Worm (Caenorhabditis elegans): ENCODE measurements around the gene dpy-13.

- no peak for TF ChIP-seq ama-1 (optimal IDR thresholded peaks at IDR 0.05)
- TF ChIP-seq gmeb-1 (tag; optimal IDR thresholded peaks at IDR 0.05): no peak
- no peak for TF ChIP-seq mab-5 (tag; optimal IDR thresholded peaks at IDR 0.05)
- TF ChIP-seq alr-1 (tag; optimal IDR thresholded peaks at IDR 0.05): no peak
- TF ChIP-seq nhr-10 (tag; optimal IDR thresholded peaks at IDR 0.05): no peak
- no peak for TF ChIP-seq skn-1 (tag; optimal IDR thresholded peaks at IDR 0.05)
- no peak for TF ChIP-seq nhr-23 (tag; optimal IDR thresholded peaks at IDR 0.05)
- no peak for TF ChIP-seq lsy-2 (tag; optimal IDR thresholded peaks at IDR 0.05)
- TF ChIP-seq elt-3 (tag; optimal IDR thresholded peaks at IDR 0.05): no peak
- TF ChIP-seq nhr-11 (tag; optimal IDR thresholded peaks at IDR 0.05): no peak
Measured at ce11 chrIV:4243830-4244406, 8.5 kb downstream of the dpy-13 start.
